Worm (Caenorhabditis elegans): ENCODE results near the gene xnd-1.

xnd-1 gene

ce11 chrIII:5656941-5657340 is 52.7 kb downstream of the xnd-1 start, which contains the start of gene sdz-21:
TSS of gene sdz-21 (minus strand) at chrIII:5657041.
- TF ChIP-seq dao-5 (tag; optimal IDR thresholded peaks at IDR 0.05) (no peak), W03F9.2 (tag; optimal IDR thresholded peaks at IDR 0.05) (no peak), him-1 (tag; optimal IDR thresholded peaks at IDR 0.05) (no peak)
